Worm (Caenorhabditis elegans) whole organism, L1 larva: ENCODE data around the gene C05D12.3.

Source experiments
- aly-2 ChIP-seq: fragments of 150-350 bp; optimal IDR thresholded peaks from 2 replicates; lab custom pipeline; 2014; ENCODE audit warnings: missing biosample characterization, missing genetic modification characterization
- dpl-1 ChIP-seq, 3 experiments: fragments of 150-350 bp in 2 of 3; sonication (generic microtip) in 1 of 3; optimal IDR thresholded peaks; 2 replicates each; lab custom pipeline; 2014 to 2017; ENCODE audit warnings: missing biosample characterization in 3 of 3, missing genetic modification characterization in 3 of 3, missing genetic modification reagents in 3 of 3
- elt-3 ChIP-seq, 6 experiments: fragments of 150-350 bp in 1 of 6; sonication (generic microtip); optimal IDR thresholded peaks; 2 replicates each; lab custom pipeline; 2017 to 2018; ENCODE audit warnings: missing biosample characterization in 6 of 6, missing genetic modification characterization in 6 of 6, inconsistent platforms in 1 of 6
- lin-35 ChIP-seq, 2 experiments: fragments of 150-350 bp; optimal IDR thresholded peaks; 2 replicates each; lab custom pipeline; 2014; ENCODE audit warnings: missing biosample characterization in 2 of 2, missing genetic modification characterization in 2 of 2, missing genetic modification reagents in 2 of 2
- lin-39 ChIP-seq: fragments of 150-350 bp; optimal IDR thresholded peaks from 2 replicates; lab custom pipeline; 2014; ENCODE audit warnings: missing biosample characterization, missing genetic modification reagents, missing genetic modification characterization
- swsn-7 ChIP-seq: sonication (generic microtip); optimal IDR thresholded peaks from 2 replicates; lab custom pipeline; 2016; ENCODE audit warnings: missing genetic modification characterization, missing compliant biosample characterization
- ztf-11 ChIP-seq, 2 experiments: sonication (generic microtip); optimal IDR thresholded peaks; 2 replicates each; lab custom pipeline; 2016 to 2017; ENCODE audit warnings: missing genetic modification characterization in 2 of 2, missing biosample characterization in 1 of 2, missing compliant biosample characterization in 1 of 2

- TF ChIP-seq ztf-11 (tag; optimal IDR thresholded peaks at IDR 0.05; lab: Kevin White, UChicago) (no peak), elt-3 (tag; optimal IDR thresholded peaks at IDR 0.05; lab: Kevin White, UChicago) (no peak), aly-2 (tag; lab: Kevin White, UChicago) (no peak), lin-35 (GFP tag; optimal IDR thresholded peaks at IDR 0.05; lab: Kevin White, UChicago) (no peak), dpl-1 (GFP tag; optimal IDR thresholded peaks at IDR 0.05; lab: Kevin White, UChicago) (no peak), swsn-7 (tag; lab: Kevin White, UChicago) (no peak), lin-39 (tag; lab: Kevin White, UChicago) (no peak)
Observed at ce11 chrII:11433942-11434341, 8.9 kb downstream of the C05D12.3 start, which contains the start of gene C05D12.5.
